Fruit fly (Drosophila melanogaster): ENCODE data around the gene Nagk.
A peak's percentile ranks its signal among the peaks of the same experiment; 100 is the strongest.

Nagk gene

dm6 chr3R:15356645-15357431 lies 13.8 kb upstream of the Nagk start, which contains the start of the genes Atg4b and Hibch (continued):
- no peak for TF ChIP-seq CG4318 (GFP tag; optimal IDR thresholded peaks at IDR 0.05)
- TF ChIP-seq OdsH (GFP tag; optimal IDR thresholded peaks at IDR 0.05) = no peak
- no peak for TF ChIP-seq svp (GFP tag)
- peak; percentile 67; the same call in 1 of the 2 replicates for TF ChIP-seq CG11294 (GFP tag; IDR thresholded peaks at IDR 0.05)
- peak; percentile 70 for TF ChIP-seq CG8319 (GFP tag; optimal IDR thresholded peaks at IDR 0.05)
- peak; percentile 72 for TF ChIP-seq CG34406 (GFP tag; optimal IDR thresholded peaks at IDR 0.05)
- TF ChIP-seq CG16779 (tag; optimal IDR thresholded peaks at IDR 0.05) = no peak
- no peak for TF ChIP-seq pdm3 (GFP tag; optimal IDR thresholded peaks at IDR 0.05)
- TF ChIP-seq achi (GFP tag; optimal IDR thresholded peaks at IDR 0.05) = no peak
- TF ChIP-seq vri (GFP tag; optimal IDR thresholded peaks at IDR 0.05) = peak; percentile 93
- peak; percentile 91 for TF ChIP-seq CG3032 (tag; optimal IDR thresholded peaks at IDR 0.05)
- TF ChIP-seq eg (GFP tag; IDR thresholded peaks at IDR 0.05) = peak; percentile 79
- no peak for TF ChIP-seq Lpt (GFP tag; optimal IDR thresholded peaks at IDR 0.05)
- TF ChIP-seq CG32006 (GFP tag; optimal IDR thresholded peaks at IDR 0.05) = peak; percentile 84
- peak; percentile 78 for TF ChIP-seq Sox15 (GFP tag; optimal IDR thresholded peaks at IDR 0.05)
- TF ChIP-seq spab (GFP tag; optimal IDR thresholded peaks at IDR 0.05) = no peak
- peak; percentile 66 for TF ChIP-seq CG15336 (GFP tag; IDR thresholded peaks at IDR 0.05)
- peak; percentile 61 for TF ChIP-seq CG31627 (GFP tag; optimal IDR thresholded peaks at IDR 0.05)
- no peak for TF ChIP-seq Eip75B (GFP tag; optimal IDR thresholded peaks at IDR 0.05)
- TF ChIP-seq CG11902 (GFP tag; optimal IDR thresholded peaks at IDR 0.05) = peak; percentile 85
- TF ChIP-seq CG6854 (GFP tag; optimal IDR thresholded peaks at IDR 0.05) = peak; percentile 80
- TF ChIP-seq dsx (GFP tag; optimal IDR thresholded peaks at IDR 0.05; ENCODE audit: poor library complexity, severe bottlenecking) = peak; percentile 9
- TF ChIP-seq CG8632 (GFP tag; optimal IDR thresholded peaks at IDR 0.05) = peak; percentile 73
- TF ChIP-seq CG3919 (GFP tag; optimal IDR thresholded peaks at IDR 0.05) = no peak
- peak; percentile 97 for TF ChIP-seq fkh (GFP tag; optimal IDR thresholded peaks at IDR 0.05)
- TF ChIP-seq CG1621 (tag; optimal IDR thresholded peaks at IDR 0.05) = peak; percentile 54
- peak; percentile 67 for TF ChIP-seq CG7368 (GFP tag; optimal IDR thresholded peaks at IDR 0.05)
- TF ChIP-seq CG8119 (GFP tag; IDR thresholded peaks at IDR 0.05) = peak; percentile 63; the same call in 2 of the 3 replicates
- TF ChIP-seq Hr38 (GFP tag; optimal IDR thresholded peaks at IDR 0.05) = no peak
- TF ChIP-seq Eip78C (GFP tag) = peak; percentile 82

dm6 chr3R:15356152-15356551 lies 13.1 kb upstream of the Nagk start:
- TF ChIP-seq CG11902 (GFP tag; optimal IDR thresholded peaks at IDR 0.05) = no peak
- no peak for TF ChIP-seq CG10631 (GFP tag; optimal IDR thresholded peaks at IDR 0.05)
- TF ChIP-seq topi (GFP tag; optimal IDR thresholded peaks at IDR 0.05) = no peak
- TF ChIP-seq net (GFP tag; optimal IDR thresholded peaks at IDR 0.05) = no peak
- no peak for TF ChIP-seq Met (GFP tag; optimal IDR thresholded peaks at IDR 0.05)
- no peak for TF ChIP-seq CG15336 (GFP tag; IDR thresholded peaks at IDR 0.05)
- TF ChIP-seq dac (GFP tag; optimal IDR thresholded peaks at IDR 0.05) = no peak
- no peak for TF ChIP-seq Eip78C (GFP tag)
- TF ChIP-seq vri (GFP tag; optimal IDR thresholded peaks at IDR 0.05) = no peak
- no peak for TF ChIP-seq CG34406 (GFP tag; optimal IDR thresholded peaks at IDR 0.05)
- no peak for TF ChIP-seq Sox14 (GFP tag; optimal IDR thresholded peaks at IDR 0.05)
- TF ChIP-seq Eip93F (GFP tag; optimal IDR thresholded peaks at IDR 0.05) = no peak
- TF ChIP-seq CG6808 (GFP tag; optimal IDR thresholded peaks at IDR 0.05) = no peak
- TF ChIP-seq OdsH (GFP tag; optimal IDR thresholded peaks at IDR 0.05) = no peak
- TF ChIP-seq CG7368 (GFP tag; optimal IDR thresholded peaks at IDR 0.05) = no peak
- TF ChIP-seq Ets21C (GFP tag; optimal IDR thresholded peaks at IDR 0.05) = no peak
- no peak for TF ChIP-seq CG31627 (GFP tag; optimal IDR thresholded peaks at IDR 0.05)
- no peak for TF ChIP-seq Hr39 (GFP tag; optimal IDR thresholded peaks at IDR 0.05)
